Worm (Caenorhabditis elegans): ENCODE data around the gene fbxa-128.
A peak's percentile ranks its signal among the peaks of the same experiment; 100 is the strongest.

Gene fbxa-128

ce11 chrIII:11091651-11092278 lies 47.1 kb downstream of the fbxa-128 start (continued):
- TF ChIP-seq lsl-1 (GFP tag; optimal IDR thresholded peaks at IDR 0.05), result no peak
- no peak for TF ChIP-seq ceh-40 (GFP tag; IDR thresholded peaks at IDR 0.05)
- TF ChIP-seq dpl-1 (GFP tag; optimal IDR thresholded peaks at IDR 0.05), result no peak
- TF ChIP-seq fkh-3 (tag; optimal IDR thresholded peaks at IDR 0.05), result no peak
- peak; percentile 91 for TF ChIP-seq ceh-100 (GFP tag; IDR thresholded peaks at IDR 0.05)
- TF ChIP-seq madf-3 (GFP tag; IDR thresholded peaks at IDR 0.05), result peak; percentile 15; the same call in 1 of the 2 replicates
- TF ChIP-seq Y95B8A.8 (GFP tag; IDR thresholded peaks at IDR 0.05), result no peak
- peak; percentile 84 for TF ChIP-seq bed-2 (GFP tag; IDR thresholded peaks at IDR 0.05)
- TF ChIP-seq lag-1 (GFP tag; IDR thresholded peaks at IDR 0.05), result no peak
- TF ChIP-seq nhr-179 (tag; optimal IDR thresholded peaks at IDR 0.05), result no peak
- no peak for TF ChIP-seq let-526 (GFP tag; IDR thresholded peaks at IDR 0.05)
- peak; percentile 72 for TF ChIP-seq dox-1 (GFP tag; IDR thresholded peaks at IDR 0.05)

- TF ChIP-seq cebp-1 (GFP tag; IDR thresholded peaks at IDR 0.05) (no peak), cebp-1 (tag; optimal IDR thresholded peaks at IDR 0.05) (peak; percentile 47), dpl-1 (GFP tag; optimal IDR thresholded peaks at IDR 0.05) (no peak), F39B2.1 (GFP tag; IDR thresholded peaks at IDR 0.05) (no peak), B0336.3 (GFP tag; IDR thresholded peaks at IDR 0.05) (peak; percentile 75), egl-18 (GFP tag; IDR thresholded peaks at IDR 0.05) (no peak), akir-1 (GFP tag; optimal IDR thresholded peaks at IDR 0.05) (no peak), bed-2 (GFP tag; IDR thresholded peaks at IDR 0.05) (no peak), tbx-9 (tag; optimal IDR thresholded peaks at IDR 0.05; ENCODE audit: borderline replicate concordance) (no peak), T07F8.4 (tag; optimal IDR thresholded peaks at IDR 0.05) (no peak), ceh-58 (GFP tag; IDR thresholded peaks at IDR 0.05) (0 out of 2 replicates have a peak, but pooled peaks have one; percentile 52), unc-130 (GFP tag; optimal IDR thresholded peaks at IDR 0.05) (no peak), Y53G8AR.9 (GFP tag; conservative IDR thresholded peaks at IDR 0.05) (peak; percentile 86; the same call in 1 of the 2 replicates), F52B5.7 (tag; optimal IDR thresholded peaks at IDR 0.05) (peak; percentile 72), lin-35 (GFP tag; optimal IDR thresholded peaks at IDR 0.05) (peak in 1 of 3 experiments; percentile 12), mxl-1 (tag; optimal IDR thresholded peaks at IDR 0.05) (no peak), cebp-2 (GFP tag; IDR thresholded peaks at IDR 0.05) (0 out of 2 replicates have a peak, but pooled peaks have one; percentile 66), D2030.7 (GFP tag; IDR thresholded peaks at IDR 0.05) (peak; percentile 95), lsl-1 (GFP tag; optimal IDR thresholded peaks at IDR 0.05) (peak; percentile 61), let-607 (tag; optimal IDR thresholded peaks at IDR 0.05) (peak in 1 of 2 experiments; percentile 47), snpc-1.3 (tag; optimal IDR thresholded peaks at IDR 0.05; ENCODE audit: insufficient read depth) (peak; percentile 93), nhr-179 (tag; optimal IDR thresholded peaks at IDR 0.05) (no peak), let-526 (GFP tag; IDR thresholded peaks at IDR 0.05) (no peak), Y56A3A.18 (GFP tag; IDR thresholded peaks at IDR 0.05) (no peak), dpff-1 (tag; optimal IDR thresholded peaks at IDR 0.05) (peak; percentile 74), K11D2.4 (GFP tag; IDR thresholded peaks at IDR 0.05) (0 out of 2 replicates have a peak, but pooled peaks have one; percentile 28), F49E8.2 (tag; optimal IDR thresholded peaks at IDR 0.05; ENCODE audit: insufficient read depth) (peak; percentile 86), atf-7 (tag; optimal IDR thresholded peaks at IDR 0.05) (peak; percentile 35), aptf-3 (GFP tag; IDR thresholded peaks at IDR 0.05) (0 out of 2 replicates have a peak, but pooled peaks have one; percentile 92), hmg-1.2 (GFP tag; IDR thresholded peaks at IDR 0.05) (peak; percentile 92), snpc-4 (GFP tag; optimal IDR thresholded peaks at IDR 0.05) (peak; percentile 95), snpc-4 (tag; optimal IDR thresholded peaks at IDR 0.05) (peak; percentile 93 to 99 (median 96)), rcor-1 (GFP tag; IDR thresholded peaks at IDR 0.05) (peak; percentile 77), tbp1 (GFP tag; optimal IDR thresholded peaks at IDR 0.05) (peak; percentile 78), aptf-2 (GFP tag; conservative IDR thresholded peaks at IDR 0.05) (peak; percentile 55; the same call in 1 of the 2 replicates), somi-1 (GFP tag; optimal IDR thresholded peaks at IDR 0.05) (no peak), C06A6.2 (GFP tag; conservative IDR thresholded peaks at IDR 0.05) (no peak), attf-5 (GFP tag; optimal IDR thresholded peaks at IDR 0.05) (no peak)
These were observed 48.0 kb downstream of the fbxa-128 start for ce11 chrIII:11090870-11091386.
